Fruit fly (Drosophila melanogaster) whole organism, prepupa: ENCODE measurements around the gene CG15333.

Source experiments
- Blimp-1 ChIP-seq: fragments of 200-800 bp; sonication (Bioruptor generic); optimal IDR thresholded peaks from 3 replicates; lab custom pipeline; 2017; ENCODE audit warnings: missing biosample characterization, missing genetic modification characterization, mild to moderate bottlenecking, moderate library complexity, missing genetic modification reagents
- CG10631 ChIP-seq: fragments of 200-800 bp; sonication (Bioruptor generic); optimal IDR thresholded peaks from 2 replicates; lab custom pipeline; 2016; ENCODE audit warnings: missing biosample characterization, missing genetic modification characterization
- CG10669 ChIP-seq: fragments of 200-800 bp; sonication (Bioruptor generic); optimal IDR thresholded peaks from 3 replicates; lab custom pipeline; 2018; ENCODE audit warnings: missing biosample characterization, mild to moderate bottlenecking, missing genetic modification characterization, moderate library complexity
- CG11294 ChIP-seq: fragments of 200-800 bp; sonication (Bioruptor generic); IDR thresholded peaks from 2 replicates; pipeline ENCODE4 v1.3.6; 2022; ENCODE audit warnings: missing biosample characterization, missing genetic modification characterization
- CG11762 ChIP-seq: fragments of 200-800 bp; sonication (Bioruptor generic); optimal IDR thresholded peaks from 3 replicates; lab custom pipeline; 2016; ENCODE audit warnings: missing biosample characterization, missing genetic modification characterization; ENCODE audit not compliant: insufficient read depth
- CG11902 ChIP-seq: fragments of 200-800 bp; sonication (Bioruptor generic); optimal IDR thresholded peaks from 3 replicates; lab custom pipeline; 2016; ENCODE audit warnings: missing biosample characterization, missing genetic modification characterization
- CG1621 ChIP-seq: fragments of 200-800 bp; sonication (Bioruptor generic); optimal IDR thresholded peaks from 3 replicates; lab custom pipeline; 2018; ENCODE audit warnings: missing biosample characterization, mild to moderate bottlenecking, missing genetic modification characterization
- CG16779 ChIP-seq: fragments of 200-800 bp; sonication (Bioruptor generic); optimal IDR thresholded peaks from 3 replicates; lab custom pipeline; 2017; ENCODE audit warnings: missing biosample characterization, mild to moderate bottlenecking, missing genetic modification characterization
- CG3032 ChIP-seq: fragments of 200-800 bp; optimal IDR thresholded peaks from 2 replicates; lab custom pipeline; 2019; ENCODE audit warnings: missing biosample characterization, mild to moderate bottlenecking, missing genetic modification characterization, moderate library complexity
- CG31627 ChIP-seq: fragments of 200-800 bp; sonication (Bioruptor generic); optimal IDR thresholded peaks from 3 replicates; lab custom pipeline; 2016; ENCODE audit warnings: missing biosample characterization, missing genetic modification characterization
- CG34406 ChIP-seq: fragments of 200-800 bp; sonication (Bioruptor generic); optimal IDR thresholded peaks from 3 replicates; lab custom pipeline; 2016; ENCODE audit warnings: missing biosample characterization, missing genetic modification characterization
- CG3919 ChIP-seq: fragments of 200-800 bp; sonication (Bioruptor generic); optimal IDR thresholded peaks from 3 replicates; lab custom pipeline; 2016; ENCODE audit warnings: missing biosample characterization, missing genetic modification characterization
- CG4318 ChIP-seq: fragments of 200-800 bp; sonication (Bioruptor generic); optimal IDR thresholded peaks from 3 replicates; lab custom pipeline; 2017; ENCODE audit warnings: missing biosample characterization, mild to moderate bottlenecking, missing genetic modification characterization
- CG6163 ChIP-seq: fragments of 200-800 bp; sonication (Bioruptor generic); IDR thresholded peaks from 3 replicates; pipeline ENCODE4 v1.3.6; 2022; ENCODE audit warnings: missing biosample characterization, missing genetic modification characterization
- CG6276 ChIP-seq: fragments of 200-800 bp; sonication (Bioruptor generic); optimal IDR thresholded peaks from 2 replicates; lab custom pipeline; 2017; ENCODE audit warnings: missing biosample characterization, mild to moderate bottlenecking, missing genetic modification characterization
- CG6792 ChIP-seq: fragments of 200-800 bp; sonication (Bioruptor generic); optimal IDR thresholded peaks from 3 replicates; lab custom pipeline; 2016; ENCODE audit warnings: missing biosample characterization, missing genetic modification characterization
- CG6808 ChIP-seq: fragments of 200-800 bp; sonication (Bioruptor generic); optimal IDR thresholded peaks from 3 replicates; lab custom pipeline; 2017; ENCODE audit warnings: missing biosample characterization, missing genetic modification characterization, mild to moderate bottlenecking, moderate library complexity, missing genetic modification reagents
- CG6854 ChIP-seq: fragments of 200-800 bp; sonication (Bioruptor generic); optimal IDR thresholded peaks from 2 replicates; lab custom pipeline; 2017; ENCODE audit warnings: missing biosample characterization, mild to moderate bottlenecking, missing genetic modification characterization
- CG8119 ChIP-seq: fragments of 200-800 bp; sonication (Bioruptor generic); IDR thresholded peaks from 3 replicates; pipeline ENCODE4 v1.3.6; 2022; ENCODE audit warnings: missing biosample characterization, missing genetic modification characterization
- CG8319 ChIP-seq: fragments of 200-800 bp; sonication (Bioruptor generic); optimal IDR thresholded peaks from 3 replicates; lab custom pipeline; 2016; ENCODE audit warnings: missing biosample characterization, missing genetic modification characterization
- CG8632 ChIP-seq: fragments of 200-800 bp; sonication (Bioruptor generic); optimal IDR thresholded peaks from 3 replicates; lab custom pipeline; 2016; ENCODE audit warnings: missing biosample characterization, missing genetic modification characterization
- Eip75B ChIP-seq: fragments of 200-800 bp; sonication (Bioruptor generic); optimal IDR thresholded peaks from 3 replicates; lab custom pipeline; 2016; ENCODE audit warnings: missing biosample characterization, missing genetic modification characterization
- Eip78C ChIP-seq: fragments of 200-800 bp; sonication (Bioruptor generic); peaks from one replicate; lab custom pipeline; 2016; ENCODE audit warnings: missing biosample characterization, missing genetic modification characterization
- Eip93F ChIP-seq: fragments of 200-800 bp; sonication (Bioruptor generic); optimal IDR thresholded peaks from 2 replicates; lab custom pipeline; 2016; ENCODE audit warnings: missing biosample characterization, mild to moderate bottlenecking, missing genetic modification characterization
- Ets21C ChIP-seq: fragments of 200-800 bp; sonication (Bioruptor generic); optimal IDR thresholded peaks from 3 replicates; lab custom pipeline; 2016; ENCODE audit warnings: missing biosample characterization, missing genetic modification characterization
- Ets96B ChIP-seq: fragments of 200-800 bp; optimal IDR thresholded peaks from 2 replicates; lab custom pipeline; 2019; ENCODE audit warnings: missing biosample characterization, mild to moderate bottlenecking, missing genetic modification characterization, moderate library complexity
- Hr38 ChIP-seq: sonication (Bioruptor generic); optimal IDR thresholded peaks from 2 replicates; lab custom pipeline; 2016; ENCODE audit warnings: missing biosample characterization, missing genetic modification characterization
- Hr39 ChIP-seq: fragments of 200-800 bp; sonication (Bioruptor generic); optimal IDR thresholded peaks from 2 replicates; lab custom pipeline; 2016; ENCODE audit warnings: missing biosample characterization, missing genetic modification characterization
- Hr4 ChIP-seq: fragments of 200-800 bp; sonication (Bioruptor generic); optimal IDR thresholded peaks from 3 replicates; lab custom pipeline; 2016; ENCODE audit warnings: missing biosample characterization, missing genetic modification characterization
- Lpt ChIP-seq: fragments of 200-800 bp; sonication (Bioruptor generic); optimal IDR thresholded peaks from 3 replicates; lab custom pipeline; 2016; ENCODE audit warnings: missing biosample characterization, missing genetic modification characterization
- Met ChIP-seq: fragments of 200-800 bp; sonication (Bioruptor generic); optimal IDR thresholded peaks from 3 replicates; lab custom pipeline; 2016; ENCODE audit warnings: missing biosample characterization, missing genetic modification characterization
- OdsH ChIP-seq: fragments of 200-800 bp; sonication (Bioruptor generic); optimal IDR thresholded peaks from 3 replicates; lab custom pipeline; 2016; ENCODE audit warnings: missing biosample characterization, missing genetic modification characterization
- Smox ChIP-seq: fragments of 200-800 bp; sonication (Bioruptor generic); optimal IDR thresholded peaks from 3 replicates; lab custom pipeline; 2016; ENCODE audit warnings: missing biosample characterization, missing genetic modification characterization
- Sox14 ChIP-seq: fragments of 200-800 bp; sonication (Bioruptor generic); optimal IDR thresholded peaks from 3 replicates; lab custom pipeline; 2016; ENCODE audit warnings: missing biosample characterization, missing genetic modification characterization
- achi ChIP-seq: fragments of 200-800 bp; sonication (Bioruptor generic); optimal IDR thresholded peaks from 3 replicates; lab custom pipeline; 2016; ENCODE audit warnings: missing biosample characterization, missing genetic modification characterization
- acj6 ChIP-seq: fragments of 200-800 bp; sonication (Bioruptor generic); optimal IDR thresholded peaks from 3 replicates; lab custom pipeline; 2016; ENCODE audit warnings: missing biosample characterization, missing genetic modification characterization
- dac ChIP-seq: fragments of 200-800 bp; sonication (Bioruptor generic); optimal IDR thresholded peaks from 2 replicates; lab custom pipeline; 2017; ENCODE audit warnings: missing biosample characterization, mild to moderate bottlenecking, missing genetic modification characterization
- dsx ChIP-seq: fragments of 200-800 bp; optimal IDR thresholded peaks from 3 replicates; lab custom pipeline; 2019; ENCODE audit warnings: missing biosample characterization, mild to moderate bottlenecking, missing genetic modification characterization, moderate library complexity; ENCODE audit not compliant: poor library complexity, severe bottlenecking
- eg ChIP-seq: fragments of 200-800 bp; sonication (Bioruptor generic); IDR thresholded peaks from 3 replicates; pipeline ENCODE4 v1.3.6; 2022; ENCODE audit warnings: missing biosample characterization, missing genetic modification characterization
- esn ChIP-seq: fragments of 200-800 bp; sonication (Bioruptor generic); optimal IDR thresholded peaks from 2 replicates; lab custom pipeline; 2016; ENCODE audit warnings: missing biosample characterization, mild to moderate bottlenecking, missing genetic modification characterization, moderate library complexity
- fd59A ChIP-seq: fragments of 200-800 bp; sonication (Bioruptor generic); optimal IDR thresholded peaks from 2 replicates; lab custom pipeline; 2017; ENCODE audit warnings: missing biosample characterization, mild to moderate bottlenecking, missing genetic modification characterization, missing genetic modification reagents
- fd85E ChIP-seq: fragments of 200-800 bp; sonication (Bioruptor generic); optimal IDR thresholded peaks from 3 replicates; lab custom pipeline; 2016; ENCODE audit warnings: missing biosample characterization, missing genetic modification characterization
- fkh ChIP-seq: fragments of 200-800 bp; sonication (Bioruptor generic); optimal IDR thresholded peaks from 3 replicates; lab custom pipeline; 2017; ENCODE audit warnings: missing biosample characterization, mild to moderate bottlenecking, missing genetic modification characterization, moderate library complexity
- lz ChIP-seq: fragments of 200-800 bp; sonication (Bioruptor generic); optimal IDR thresholded peaks from 3 replicates; lab custom pipeline; 2016; ENCODE audit warnings: missing biosample characterization, missing genetic modification characterization
- pdm3 ChIP-seq: fragments of 200-800 bp; sonication (Bioruptor generic); optimal IDR thresholded peaks from 3 replicates; lab custom pipeline; 2016; ENCODE audit warnings: missing biosample characterization, missing genetic modification characterization
- salr ChIP-seq, 2 experiments: fragments of 200-800 bp; sonication (Bioruptor generic); optimal IDR thresholded peaks; 3 replicates each; lab custom pipeline; 2016 to 2018; ENCODE audit warnings: missing biosample characterization in 2 of 2, missing genetic modification characterization in 2 of 2, mild to moderate bottlenecking in 1 of 2
- spab ChIP-seq: fragments of 200-800 bp; sonication (Bioruptor generic); optimal IDR thresholded peaks from 2 replicates; lab custom pipeline; 2017; ENCODE audit warnings: missing biosample characterization, mild to moderate bottlenecking, missing genetic modification characterization, missing genetic modification reagents
- ss ChIP-seq, 2 experiments: fragments of 200-800 bp; sonication (Bioruptor generic); optimal IDR thresholded peaks; 2 replicates in 1 of 2; 3 replicates in 1 of 2; lab custom pipeline; 2017 to 2018; ENCODE audit warnings: mild to moderate bottlenecking in 2 of 2, missing biosample characterization in 2 of 2, missing genetic modification characterization in 2 of 2, moderate library complexity in 1 of 2
- topi ChIP-seq: fragments of 200-800 bp; sonication (Bioruptor generic); optimal IDR thresholded peaks from 3 replicates; lab custom pipeline; 2016; ENCODE audit warnings: missing biosample characterization, missing genetic modification characterization
- vri ChIP-seq: fragments of 200-800 bp; sonication (Bioruptor generic); optimal IDR thresholded peaks from 3 replicates; lab custom pipeline; 2016; ENCODE audit warnings: missing biosample characterization, mild to moderate bottlenecking, missing genetic modification characterization

Gene CG15333

DNA sequence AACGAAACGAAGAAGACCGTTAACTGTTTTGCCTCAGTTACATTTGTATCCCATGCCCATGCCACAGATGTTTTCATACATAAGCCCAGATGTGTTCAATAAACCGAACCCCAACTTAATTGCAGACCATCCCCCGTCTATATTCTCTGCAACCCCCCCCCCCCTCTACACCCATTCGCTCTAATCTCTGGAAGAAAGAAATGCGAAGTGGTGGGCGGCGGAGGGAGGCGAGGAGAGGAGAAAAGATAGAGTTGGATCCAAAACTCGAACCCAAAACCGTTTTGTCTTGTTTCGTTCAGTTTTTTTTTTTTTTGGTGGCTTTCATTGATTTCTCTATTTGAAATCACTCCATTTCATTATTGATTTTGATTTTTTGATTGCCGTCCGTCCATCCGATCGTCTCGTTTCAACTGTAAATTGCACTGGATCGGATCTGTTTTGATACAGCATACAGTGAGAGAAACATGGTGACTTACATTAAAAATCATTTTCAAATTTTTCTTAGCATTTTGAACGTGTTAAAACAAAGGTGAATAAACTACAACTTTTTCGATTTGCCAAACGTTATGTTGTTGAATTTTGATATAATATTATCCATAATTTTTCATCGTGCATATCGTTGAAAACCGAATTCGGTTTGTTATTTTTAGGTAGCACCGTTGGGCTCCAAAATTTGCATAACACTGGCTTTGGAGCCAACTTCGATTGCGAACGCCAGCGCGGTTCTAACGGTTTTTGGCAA is 45.5 kb downstream of the CG15333 start:
- TF ChIP-seq CG6808 (GFP tag; lab: Kevin White, UChicago) = no peak
- TF ChIP-seq CG16779 (tag; lab: Kevin White, UChicago) = no peak
- TF ChIP-seq dsx (GFP tag; lab: Kevin White, UChicago) = no peak
- TF ChIP-seq CG8632 (GFP tag; lab: Kevin White, UChicago) = peak; percentile 27
- no peak for TF ChIP-seq vri (GFP tag; lab: Kevin White, UChicago)
- peak; percentile 38 for TF ChIP-seq lz (GFP tag; lab: Kevin White, UChicago)
- TF ChIP-seq CG6276 = peak; percentile 45
- no peak for TF ChIP-seq spab
- peak; percentile 31 for TF ChIP-seq Smox (GFP tag; lab: Kevin White, UChicago)
- TF ChIP-seq Blimp-1 (GFP tag; lab: Kevin White, UChicago) = no peak
- TF ChIP-seq eg (GFP tag; lab: Robert Waterston, UW) = peak; percentile 60; the same call in 2 of the 3 replicates
- peak; percentile 58 for TF ChIP-seq Met
- peak; percentile 61 for TF ChIP-seq Hr4 (GFP tag; lab: Kevin White, UChicago)
- TF ChIP-seq achi (GFP tag; lab: Kevin White, UChicago) = peak; percentile 39
- peak; percentile 42 for TF ChIP-seq CG3919 (GFP tag; lab: Kevin White, UChicago)
- no peak for TF ChIP-seq CG11294 (GFP tag; lab: Robert Waterston, UW)
- peak; percentile 9 for TF ChIP-seq Ets21C (GFP tag; lab: Kevin White, UChicago)
- TF ChIP-seq CG3032 = no peak
- peak; percentile 31 for TF ChIP-seq Sox14 (GFP tag; lab: Kevin White, UChicago)
- peak; percentile 1 for TF ChIP-seq dac (GFP tag; lab: Kevin White, UChicago)
- TF ChIP-seq CG6163 (GFP tag; lab: Robert Waterston, UW) = peak; percentile 60; the same call in 2 of the 3 replicates
- peak; percentile 7 for TF ChIP-seq Ets96B
- peak; percentile 10 for TF ChIP-seq CG4318 (GFP tag; lab: Kevin White, UChicago)
- peak; percentile 24 for TF ChIP-seq CG6792 (GFP tag; lab: Kevin White, UChicago)
- peak; percentile 61 for TF ChIP-seq topi (GFP tag; lab: Kevin White, UChicago)
- peak; percentile 44 for TF ChIP-seq pdm3 (GFP tag; lab: Kevin White, UChicago)
- peak in 1 of 2 experiments; percentile 23 for TF ChIP-seq salr (GFP tag; optimal IDR thresholded peaks at IDR 0.05; lab: Kevin White, UChicago)
- TF ChIP-seq Lpt (GFP tag; lab: Kevin White, UChicago) = no peak
- peak; percentile 51 for TF ChIP-seq esn
- no peak for TF ChIP-seq fd85E (GFP tag; lab: Kevin White, UChicago)
- peak; percentile 45; the same call in 2 of the 3 replicates for TF ChIP-seq CG8119 (GFP tag; lab: Robert Waterston, UW)
- peak; percentile 39 for TF ChIP-seq Hr39 (GFP tag; lab: Kevin White, UChicago)
- TF ChIP-seq ss (GFP tag; optimal IDR thresholded peaks at IDR 0.05; lab: Kevin White, UChicago) = no peak
- peak; percentile 17 for TF ChIP-seq CG10669 (GFP tag; lab: Kevin White, UChicago)
- no peak for TF ChIP-seq Hr38 (GFP tag; lab: Kevin White, UChicago)
- TF ChIP-seq fkh (GFP tag; lab: Kevin White, UChicago) = no peak
- no peak for TF ChIP-seq CG1621 (tag; lab: Kevin White, UChicago)
- peak; percentile 39 for TF ChIP-seq CG31627 (GFP tag; lab: Kevin White, UChicago)
- no peak for TF ChIP-seq CG11902 (GFP tag; lab: Kevin White, UChicago)
- TF ChIP-seq Eip93F (GFP tag; lab: Kevin White, UChicago) = no peak
- TF ChIP-seq CG34406 (GFP tag; lab: Kevin White, UChicago) = peak; percentile 41
- peak; percentile 87 for TF ChIP-seq Eip78C (GFP tag; lab: Kevin White, UChicago)
- no peak for TF ChIP-seq CG6854 (GFP tag; lab: Kevin White, UChicago)
- no peak for TF ChIP-seq CG8319 (GFP tag; lab: Kevin White, UChicago)
- peak; percentile 36 for TF ChIP-seq acj6 (GFP tag; lab: Kevin White, UChicago)
- TF ChIP-seq OdsH = peak; percentile 44
- TF ChIP-seq Eip75B (GFP tag; lab: Kevin White, UChicago) = peak; percentile 35
- peak; percentile 33 for TF ChIP-seq CG10631 (GFP tag; lab: Kevin White, UChicago)
- TF ChIP-seq fd59A (GFP tag; lab: Kevin White, UChicago) = no peak
- TF ChIP-seq CG11762 (GFP tag; lab: Kevin White, UChicago) = no peak
